Fruit fly (Drosophila melanogaster) whole organism, embryonic: Measurements from ENCODE around the gene cic.

Experiments
- Atf6 ChIP-seq: fragments of 200-800 bp; sonication (Bioruptor generic); IDR thresholded peaks from 2 replicates; pipeline ENCODE4 v1.3.6; 2022; ENCODE audit warnings: missing biosample characterization, missing genetic modification characterization
- BtbVII ChIP-seq: fragments of 200-800 bp; sonication (Bioruptor generic); optimal IDR thresholded peaks from 3 replicates; lab custom pipeline; 2017; ENCODE audit warnings: missing biosample characterization, mild to moderate bottlenecking, missing genetic modification characterization
- CG10274 ChIP-seq: fragments of 200-800 bp; sonication (Bioruptor generic); optimal IDR thresholded peaks from 3 replicates; lab custom pipeline; 2017; ENCODE audit warnings: missing biosample characterization, mild to moderate bottlenecking, missing genetic modification characterization
- CG11723 ChIP-seq: fragments of 200-800 bp; sonication (Bioruptor generic); optimal IDR thresholded peaks from 2 replicates; lab custom pipeline; 2017; ENCODE audit warnings: missing biosample characterization, mild to moderate bottlenecking, missing genetic modification characterization
- CG12104 ChIP-seq: fragments of 200-800 bp; sonication (Bioruptor generic); optimal IDR thresholded peaks from 3 replicates; lab custom pipeline; 2016; ENCODE audit warnings: missing biosample characterization, missing genetic modification characterization
- CG14965 ChIP-seq: fragments of 200-800 bp; sonication (Bioruptor generic); optimal IDR thresholded peaks from 2 replicates; lab custom pipeline; 2016; ENCODE audit warnings: missing biosample characterization, missing genetic modification characterization, borderline replicate concordance
- CG1647 ChIP-seq: fragments of 200-800 bp; sonication (Bioruptor generic); optimal IDR thresholded peaks from 3 replicates; lab custom pipeline; 2016; ENCODE audit warnings: missing biosample characterization, missing genetic modification characterization
- CG17829 ChIP-seq: fragments of 200-800 bp; optimal IDR thresholded peaks from 2 replicates; lab custom pipeline; 2019; ENCODE audit warnings: missing biosample characterization, mild to moderate bottlenecking, missing genetic modification characterization, moderate library complexity
- CG2889 ChIP-seq: fragments of 200-800 bp; sonication (Bioruptor generic); IDR thresholded peaks from 3 replicates; pipeline ENCODE4 v1.3.6; 2022; ENCODE audit warnings: missing biosample characterization, missing genetic modification characterization
- CG30020 ChIP-seq: fragments of 200-800 bp; optimal IDR thresholded peaks from 2 replicates; lab custom pipeline; 2019; ENCODE audit warnings: missing biosample characterization, mild to moderate bottlenecking, missing genetic modification characterization, moderate library complexity
- CG31441 ChIP-seq: fragments of 200-800 bp; sonication (Bioruptor generic); IDR thresholded peaks from 2 replicates; pipeline ENCODE4 v1.3.6; 2022; ENCODE audit warnings: missing biosample characterization, missing genetic modification characterization
- CG34224 ChIP-seq: fragments of 200-800 bp; sonication (Bioruptor generic); IDR thresholded peaks from 3 replicates; pipeline ENCODE4 v1.3.6; 2022; ENCODE audit warnings: missing biosample characterization, missing genetic modification characterization; ENCODE audit not compliant: partially characterized antibody
- CG5180 ChIP-seq: fragments of 200-800 bp; sonication (Bioruptor generic); optimal IDR thresholded peaks from 3 replicates; lab custom pipeline; 2017; ENCODE audit warnings: missing biosample characterization, missing genetic modification characterization, mild to moderate bottlenecking, moderate library complexity, missing genetic modification reagents
- CG5953 ChIP-seq: fragments of 200-800 bp; sonication (Bioruptor generic); IDR thresholded peaks from 2 replicates; pipeline ENCODE4 v1.3.6; 2022; ENCODE audit warnings: missing biosample characterization, missing genetic modification characterization
- CG7745 ChIP-seq: fragments of 200-800 bp; sonication (Bioruptor generic); optimal IDR thresholded peaks from 2 replicates; lab custom pipeline; 2018; ENCODE audit warnings: missing biosample characterization, mild to moderate bottlenecking, missing genetic modification characterization, moderate library complexity
- CG7786 ChIP-seq: fragments of 200-800 bp; sonication (Bioruptor generic); optimal IDR thresholded peaks from 2 replicates; lab custom pipeline; 2016; ENCODE audit warnings: missing biosample characterization, missing genetic modification characterization
- CG8290 ChIP-seq, 3 experiments: fragments of 200-800 bp; sonication (Bioruptor generic); optimal IDR thresholded peaks; 2 replicates each; lab custom pipeline; 2016 to 2019; ENCODE audit warnings: missing biosample characterization in 3 of 3, missing genetic modification characterization in 3 of 3, mild to moderate bottlenecking in 2 of 3, moderate library complexity in 1 of 3
- CG9797 ChIP-seq: fragments of 200-800 bp; sonication (Bioruptor generic); optimal IDR thresholded peaks from 3 replicates; lab custom pipeline; 2018; ENCODE audit warnings: missing biosample characterization, mild to moderate bottlenecking, missing genetic modification characterization
- CG9932 ChIP-seq: fragments of 200-800 bp; sonication (Bioruptor generic); IDR thresholded peaks from 2 replicates; pipeline ENCODE4 v1.3.6; 2022; ENCODE audit warnings: missing biosample characterization, missing genetic modification characterization
- CHES-1-like ChIP-seq: fragments of 200-800 bp; sonication (Bioruptor generic); optimal IDR thresholded peaks from 2 replicates; lab custom pipeline; 2016; ENCODE audit warnings: missing biosample characterization, missing genetic modification characterization
- Dfd ChIP-seq, 2 experiments: fragments of >200 bp; optimal IDR thresholded peaks; 2 replicates each; lab custom pipeline; 2017; ENCODE audit warnings: missing biosample characterization in 2 of 2, missing genetic modification characterization in 2 of 2
- Doc2 ChIP-seq: fragments of 200-800 bp; sonication (Bioruptor generic); IDR thresholded peaks from 2 replicates; pipeline ENCODE4 v1.3.6; 2022; ENCODE audit warnings: missing biosample characterization, missing genetic modification characterization
- Ets97D ChIP-seq: fragments of 200-800 bp; sonication (Bioruptor generic); optimal IDR thresholded peaks from 3 replicates; lab custom pipeline; 2016; ENCODE audit warnings: missing biosample characterization, missing genetic modification characterization
- HLH4C ChIP-seq: fragments of 200-800 bp; sonication (Bioruptor generic); IDR thresholded peaks from 3 replicates; pipeline ENCODE4 v1.3.6; 2022; ENCODE audit warnings: missing biosample characterization, missing genetic modification characterization; ENCODE audit not compliant: partially characterized antibody
- Hand ChIP-seq: fragments of 200-800 bp; sonication (Bioruptor generic); optimal IDR thresholded peaks from 2 replicates; lab custom pipeline; 2017; ENCODE audit warnings: mild to moderate bottlenecking, missing biosample characterization, missing genetic modification reagents, missing genetic modification characterization
- Hr39 ChIP-seq: fragments of >200 bp; optimal IDR thresholded peaks from 2 replicates; lab custom pipeline; 2017
- Hr78 ChIP-seq, 2 experiments: fragments of 200-800 bp in 1 of 2; fragments of >200 bp in 1 of 2; sonication (Bioruptor generic) in 1 of 2; optimal IDR thresholded peaks; 2 replicates each; lab custom pipeline; 2017 to 2019; ENCODE audit warnings: missing biosample characterization in 2 of 2, missing genetic modification characterization in 2 of 2, mild to moderate bottlenecking in 1 of 2, moderate library complexity in 1 of 2
- Optix ChIP-seq: fragments of 200-800 bp; sonication (Bioruptor generic); IDR thresholded peaks from 3 replicates; pipeline ENCODE4 v1.3.6; 2022; ENCODE audit warnings: missing biosample characterization, missing genetic modification characterization
- Sox102F ChIP-seq: fragments of 200-800 bp; sonication (Bioruptor generic); optimal IDR thresholded peaks from 2 replicates; lab custom pipeline; 2018; ENCODE audit warnings: missing biosample characterization, mild to moderate bottlenecking, missing genetic modification characterization, moderate library complexity
- Sry-δ ChIP-seq: fragments of 200-800 bp; sonication (Bioruptor generic); optimal IDR thresholded peaks from 2 replicates; lab custom pipeline; 2016; ENCODE audit warnings: missing biosample characterization, missing genetic modification characterization
- bbx ChIP-seq: fragments of 200-800 bp; sonication (Bioruptor generic); IDR thresholded peaks from 2 replicates; pipeline ENCODE4 v1.3.6; 2022; ENCODE audit warnings: missing biosample characterization, missing genetic modification characterization; ENCODE audit not compliant: partially characterized antibody
- caup ChIP-seq: fragments of 200-800 bp; sonication (Bioruptor generic); optimal IDR thresholded peaks from 3 replicates; lab custom pipeline; 2017; ENCODE audit warnings: missing biosample characterization, mild to moderate bottlenecking, missing genetic modification characterization, moderate library complexity; ENCODE audit not compliant: severe bottlenecking
- crc ChIP-seq: fragments of 200-800 bp; sonication (Bioruptor generic); optimal IDR thresholded peaks from 2 replicates; lab custom pipeline; 2016; ENCODE audit warnings: missing biosample characterization, missing genetic modification characterization
- danr ChIP-seq: fragments of 200-800 bp; sonication (Bioruptor generic); IDR thresholded peaks from 2 replicates; pipeline ENCODE4 v1.3.6; 2022; ENCODE audit warnings: missing biosample characterization, missing genetic modification characterization
- en ChIP-seq: fragments of 200-800 bp; sonication (Bioruptor generic); optimal IDR thresholded peaks from 2 replicates; lab custom pipeline; 2016; ENCODE audit warnings: missing biosample characterization, missing genetic modification characterization
- eyg ChIP-seq: fragments of 200-800 bp; sonication (Bioruptor generic); optimal IDR thresholded peaks from 3 replicates; lab custom pipeline; 2016; ENCODE audit warnings: missing biosample characterization, missing genetic modification characterization
- gce ChIP-seq: fragments of 200-800 bp; sonication (Bioruptor generic); IDR thresholded peaks from 3 replicates; pipeline ENCODE4 v1.3.6; 2022; ENCODE audit warnings: missing biosample characterization, missing genetic modification characterization
- gro ChIP-seq: fragments of 200-800 bp; sonication (Bioruptor generic); optimal IDR thresholded peaks from 2 replicates; lab custom pipeline; 2016; ENCODE audit warnings: missing biosample characterization, missing genetic modification characterization
- kay ChIP-seq: fragments of 200-800 bp; sonication (Bioruptor generic); optimal IDR thresholded peaks from 2 replicates; lab custom pipeline; 2016; ENCODE audit warnings: missing biosample characterization, missing genetic modification characterization
- mirr ChIP-seq: fragments of 200-800 bp; sonication (Bioruptor generic); optimal IDR thresholded peaks from 3 replicates; lab custom pipeline; 2018; ENCODE audit warnings: missing biosample characterization, mild to moderate bottlenecking, missing genetic modification characterization
- oc ChIP-seq: fragments of 200-800 bp; sonication (Bioruptor generic); optimal IDR thresholded peaks from 2 replicates; lab custom pipeline; 2018; ENCODE audit warnings: missing biosample characterization, mild to moderate bottlenecking, missing genetic modification characterization, moderate library complexity
- prd ChIP-seq, 3 experiments: fragments of >200 bp in 2 of 3; fragments of 200-800 bp in 1 of 3; sonication (Bioruptor generic) in 1 of 3; optimal IDR thresholded peaks in 2 of 3; IDR thresholded peaks in 1 of 3; 2 replicates in 2 of 3; 3 replicates in 1 of 3; pipeline versions ENCODE4 v1.3.6 to Lab custom; 2017 to 2022; ENCODE audit warnings: missing biosample characterization in 1 of 3, missing genetic modification characterization in 1 of 3
- ranshi ChIP-seq: fragments of 200-800 bp; sonication (Bioruptor generic); IDR thresholded peaks from 2 replicates; pipeline ENCODE4 v1.3.6; 2022; ENCODE audit warnings: missing biosample characterization, missing genetic modification characterization
- row ChIP-seq: fragments of 200-800 bp; sonication (Bioruptor generic); IDR thresholded peaks from 3 replicates; pipeline ENCODE4 v1.3.6; 2022; ENCODE audit warnings: missing biosample characterization, missing genetic modification characterization
- stc ChIP-seq: fragments of 200-800 bp; sonication (Bioruptor generic); IDR thresholded peaks from 2 replicates; pipeline ENCODE4 v1.3.6; 2022; ENCODE audit warnings: missing biosample characterization, missing genetic modification characterization
- tin ChIP-seq: fragments of 200-800 bp; sonication (Bioruptor generic); optimal IDR thresholded peaks from 3 replicates; lab custom pipeline; 2016; ENCODE audit warnings: missing biosample characterization, missing genetic modification characterization
- tna ChIP-seq: fragments of 200-800 bp; sonication (Bioruptor generic); IDR thresholded peaks from 2 replicates; pipeline ENCODE4 v1.3.6; 2022; ENCODE audit warnings: missing biosample characterization, missing genetic modification characterization; ENCODE audit not compliant: partially characterized antibody
- toy ChIP-seq: fragments of 200-800 bp; sonication (Bioruptor generic); IDR thresholded peaks from 2 replicates; pipeline ENCODE4 v1.3.6; 2022; ENCODE audit warnings: missing biosample characterization, missing genetic modification characterization
- twi ChIP-seq: fragments of 200-800 bp; optimal IDR thresholded peaks from 2 replicates; lab custom pipeline; 2019; ENCODE audit warnings: missing biosample characterization, mild to moderate bottlenecking, missing genetic modification characterization, moderate library complexity
- usp ChIP-seq: fragments of >200 bp; optimal IDR thresholded peaks from 2 replicates; lab custom pipeline; 2017; ENCODE audit warnings: missing biosample characterization, missing genetic modification characterization
- wor ChIP-seq: fragments of 200-800 bp; sonication (Bioruptor generic); IDR thresholded peaks from 2 replicates; pipeline ENCODE4 v1.3.6; 2022; ENCODE audit warnings: missing biosample characterization, missing genetic modification characterization

Gene cic

dm6 chr3R:20310498-20310822 lies 57.9 kb downstream of the cic start (continued):
- TF ChIP-seq CG31441 (GFP tag; lab: Robert Waterston, UW): no peak
- no peak for TF ChIP-seq CG7786
- 0 out of 2 replicates have a peak, but pooled peaks have one; percentile 4 for TF ChIP-seq bbx (GFP tag; lab: Robert Waterston, UW)
- no peak for TF ChIP-seq CG14965 (GFP tag; lab: Kevin White, UChicago)
- no peak for TF ChIP-seq CG10274
- 0 out of 2 replicates have a peak, but pooled peaks have one; percentile 24 for TF ChIP-seq CG9932 (GFP tag; lab: Robert Waterston, UW)
- TF ChIP-seq row: 0 out of 3 replicates have a peak, but pooled peaks have one; percentile 4
- TF ChIP-seq tin (GFP tag; lab: Kevin White, UChicago): no peak
- no peak for TF ChIP-seq en (GFP tag; lab: Kevin White, UChicago)
- TF ChIP-seq Dfd (GFP tag; optimal IDR thresholded peaks at IDR 0.05; lab: Kevin White, UChicago): no peak
- TF ChIP-seq CG5953 (GFP tag; lab: Robert Waterston, UW): 0 out of 2 replicates have a peak, but pooled peaks have one; percentile 33
- TF ChIP-seq toy (GFP tag; lab: Robert Waterston, UW): no peak
- TF ChIP-seq Atf6 (GFP tag; lab: Robert Waterston, UW): no peak
- TF ChIP-seq CG2889 (GFP tag; lab: Robert Waterston, UW): no peak
- TF ChIP-seq CG30020 (tag; lab: Kevin White, UChicago): no peak
- TF ChIP-seq kay (GFP tag; lab: Kevin White, UChicago): no peak
- no peak for TF ChIP-seq Sox102F (GFP tag; lab: Kevin White, UChicago)
- no peak for TF ChIP-seq caup (GFP tag; lab: Kevin White, UChicago)
- TF ChIP-seq oc (tag; lab: Kevin White, UChicago): no peak
- no peak for TF ChIP-seq CHES-1-like
- TF ChIP-seq mirr (GFP tag; lab: Kevin White, UChicago): no peak
- no peak for TF ChIP-seq CG11723 (GFP tag; lab: Kevin White, UChicago)
- TF ChIP-seq CG1647 (GFP tag; lab: Kevin White, UChicago): no peak
- no peak for TF ChIP-seq Ets97D
- TF ChIP-seq CG7745 (tag; lab: Kevin White, UChicago): no peak
- no peak for TF ChIP-seq tna (GFP tag; lab: Robert Waterston, UW)
- no peak for TF ChIP-seq Doc2
- TF ChIP-seq twi (tag; lab: Kevin White, UChicago): no peak
- 0 out of 2 replicates have a peak, but pooled peaks have one; percentile 4 for TF ChIP-seq stc (GFP tag; lab: Robert Waterston, UW)
- TF ChIP-seq ranshi (GFP tag; lab: Robert Waterston, UW): peak; percentile 32; the same call in 1 of the 2 replicates
- TF ChIP-seq usp (GFP tag; lab: Kevin White, UChicago): no peak
- no peak for TF ChIP-seq gce (GFP tag; lab: Robert Waterston, UW)
- no peak for TF ChIP-seq CG8290 (GFP tag; optimal IDR thresholded peaks at IDR 0.05; lab: Kevin White, UChicago)
- no peak for TF ChIP-seq CG8290 (tag; optimal IDR thresholded peaks at IDR 0.05; lab: Kevin White, UChicago)
- TF ChIP-seq Hr78 (GFP tag; optimal IDR thresholded peaks at IDR 0.05; lab: Kevin White, UChicago): no peak
- TF ChIP-seq CG12104: no peak
- TF ChIP-seq CG9797 (GFP tag; lab: Kevin White, UChicago): no peak
- TF ChIP-seq HLH4C (GFP tag; lab: Robert Waterston, UW): no peak
- TF ChIP-seq danr: no peak
- no peak for TF ChIP-seq Hr39 (lab: Kevin White, UChicago)
- TF ChIP-seq prd (optimal IDR thresholded peaks at IDR 0.05; lab: Kevin White, UChicago): no peak
- 0 out of 3 replicates have a peak, but pooled peaks have one; percentile 18 for TF ChIP-seq prd (GFP tag; IDR thresholded peaks at IDR 0.05; lab: Robert Waterston, UW)
- no peak for TF ChIP-seq Hand (GFP tag; lab: Kevin White, UChicago)
- no peak for TF ChIP-seq CG5180
- no peak for TF ChIP-seq BtbVII (GFP tag; lab: Kevin White, UChicago)
- TF ChIP-seq eyg: no peak
- 0 out of 2 replicates have a peak, but pooled peaks have one; percentile 32 for TF ChIP-seq wor (GFP tag; lab: Robert Waterston, UW)
- no peak for TF ChIP-seq crc (GFP tag; lab: Kevin White, UChicago)
- TF ChIP-seq Optix (GFP tag; lab: Robert Waterston, UW): no peak
- TF ChIP-seq Sry-δ: no peak
- 0 out of 3 replicates have a peak, but pooled peaks have one; percentile 8 for TF ChIP-seq CG34224 (GFP tag; lab: Robert Waterston, UW)
- no peak for TF ChIP-seq gro
- TF ChIP-seq CG17829: no peak
